Worm (Caenorhabditis elegans): ENCODE results near the gene tsfm-1.

ce11 chrV:12271495-12271894, at the start of gene tsfm-1, which contains the start of gene capg-2:
- TF ChIP-seq mdl-1 (tag; optimal IDR thresholded peaks at IDR 0.05) (no peak), nhr-6 (tag; optimal IDR thresholded peaks at IDR 0.05) (no peak), ztf-4 (tag; optimal IDR thresholded peaks at IDR 0.05) (no peak), dmd-4 (tag; optimal IDR thresholded peaks at IDR 0.05) (no peak), snpc-4 (tag; optimal IDR thresholded peaks at IDR 0.05) (no peak), ztf-11 (tag; optimal IDR thresholded peaks at IDR 0.05) (no peak), zag-1 (tag; optimal IDR thresholded peaks at IDR 0.05) (no peak), F13H6.1 (tag; optimal IDR thresholded peaks at IDR 0.05) (no peak), fos-1 (tag; optimal IDR thresholded peaks at IDR 0.05) (no peak), ceh-16 (tag; optimal IDR thresholded peaks at IDR 0.05) (no peak), mab-5 (tag; optimal IDR thresholded peaks at IDR 0.05) (no peak), egl-27 (tag; optimal IDR thresholded peaks at IDR 0.05) (no peak), unc-62 (GFP tag; optimal IDR thresholded peaks at IDR 0.05) (no peak)

All from whole organism, L2 larva.